Worm (Caenorhabditis elegans) whole organism, young adult: ENCODE measurements around the gene srxa-16.

Source experiments
- C17E4.6 ChIP-seq: fragments of 200-800 bp; sonication (Bioruptor generic); IDR thresholded peaks from 2 replicates; pipeline ENCODE4 v1.3.6; 2022; ENCODE audit warnings: missing genetic modification reagents, missing genetic modification characterization, missing compliant biosample characterization
- F37B4.10 ChIP-seq: fragments of 200-800 bp; sonication (Bioruptor generic); IDR thresholded peaks from 2 replicates; pipeline ENCODE4 v1.3.6; 2022; ENCODE audit warnings: missing genetic modification characterization, missing compliant biosample characterization
- T07F8.4 ChIP-seq: sonication (generic microtip); optimal IDR thresholded peaks from 2 replicates; lab custom pipeline; 2016; ENCODE audit warnings: mild to moderate bottlenecking, missing genetic modification characterization, moderate library complexity, missing compliant biosample characterization
- Y53F4B.3 ChIP-seq: fragments of 200-800 bp; sonication (Bioruptor generic); IDR thresholded peaks from 2 replicates; pipeline ENCODE4 v1.3.6; 2022; ENCODE audit warnings: missing genetic modification reagents, missing genetic modification characterization, missing compliant biosample characterization
- Y67H2A.10 ChIP-seq: fragments of 200-800 bp; sonication (Bioruptor generic); conservative IDR thresholded peaks from 2 replicates; pipeline ENCODE4 v1.3.6; 2022; ENCODE audit warnings: missing genetic modification reagents, missing genetic modification characterization, missing compliant biosample characterization
- attf-6 ChIP-seq: fragments of 200-800 bp; sonication (Bioruptor generic); IDR thresholded peaks from 2 replicates; pipeline ENCODE4 v1.3.6; 2022; ENCODE audit warnings: missing genetic modification reagents, missing genetic modification characterization, missing compliant biosample characterization
- ekl-4 ChIP-seq: fragments of 200-800 bp; sonication (Bioruptor generic); IDR thresholded peaks from 2 replicates; pipeline ENCODE4 v1.3.6; 2022; ENCODE audit warnings: missing genetic modification reagents, missing genetic modification characterization, missing compliant biosample characterization
- let-607 ChIP-seq, 2 experiments: fragments of 200-800 bp in 1 of 2; sonication (Bioruptor generic) in 1 of 2; sonication (generic microtip) in 1 of 2; optimal IDR thresholded peaks; 2 replicates each; lab custom pipeline; 2016 to 2018; ENCODE audit warnings: mild to moderate bottlenecking in 2 of 2, missing compliant biosample characterization in 2 of 2, missing genetic modification characterization in 2 of 2, moderate library complexity in 2 of 2, missing genotype in 1 of 2
- pha-4 ChIP-seq: fragments of 150-350 bp; sonication (generic microtip); optimal IDR thresholded peaks from 2 replicates; lab custom pipeline; 2014; ENCODE audit warnings: missing biosample characterization, missing genetic modification reagents, missing genetic modification characterization
- snpc-4 ChIP-seq, 5 experiments: fragments of 150-350 bp in 1 of 5; sonication (generic microtip) in 4 of 5; optimal IDR thresholded peaks; 2 replicates each; lab custom pipeline; 2014 to 2018; ENCODE audit warnings: missing genetic modification characterization in 5 of 5, missing biosample characterization in 3 of 5, antibody characterized with exemption in 2 of 5, mild to moderate bottlenecking in 2 of 5, missing compliant biosample characterization in 2 of 5, missing genotype in 2 of 5, moderate library complexity in 2 of 5, missing genetic modification reagents in 1 of 5
- zfh-2 ChIP-seq: fragments of 200-800 bp; sonication (Bioruptor generic); conservative IDR thresholded peaks from 2 replicates; pipeline ENCODE4 v1.3.6; 2022; ENCODE audit warnings: missing genetic modification reagents, missing genetic modification characterization, missing compliant biosample characterization

DNA sequence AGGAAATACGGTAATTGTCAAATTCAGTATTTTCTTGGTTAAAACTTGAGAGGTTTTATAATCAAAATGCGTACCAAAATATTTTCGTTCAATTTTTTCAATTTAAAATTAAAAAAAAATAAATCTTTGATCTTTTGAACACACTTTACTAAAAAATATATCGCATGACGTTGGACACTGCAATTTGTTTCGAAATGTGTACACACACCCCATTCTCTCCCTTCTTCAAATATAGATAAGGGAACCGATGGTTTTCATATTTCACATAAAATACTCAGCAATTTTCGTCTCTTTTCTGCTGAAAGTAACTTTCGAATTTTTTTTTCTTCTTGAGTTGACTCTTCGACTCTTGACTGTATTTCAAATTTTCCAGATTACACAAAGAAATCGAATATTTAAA is 7.3 kb upstream of the srxa-16 start:
- TF ChIP-seq zfh-2 (GFP tag; lab: Robert Waterston, UW) = no peak
- no peak for TF ChIP-seq Y67H2A.10 (GFP tag; lab: Robert Waterston, UW)
- TF ChIP-seq F37B4.10 = no peak
- no peak for TF ChIP-seq Y53F4B.3 (GFP tag; lab: Robert Waterston, UW)
- no peak for TF ChIP-seq T07F8.4 (tag; lab: Kevin White, UChicago)
- no peak for TF ChIP-seq ekl-4 (GFP tag; lab: Robert Waterston, UW)
- TF ChIP-seq snpc-4 (GFP tag; optimal IDR thresholded peaks at IDR 0.05; lab: Kevin White, UChicago) = no peak
- no peak for TF ChIP-seq snpc-4 (tag; optimal IDR thresholded peaks at IDR 0.05; lab: Kevin White, UChicago)
- no peak for TF ChIP-seq attf-6
- TF ChIP-seq C17E4.6 = no peak
- TF ChIP-seq pha-4 = no peak
- TF ChIP-seq let-607 (tag; optimal IDR thresholded peaks at IDR 0.05; lab: Kevin White, UChicago) = no peak
